Worm (Caenorhabditis elegans): ENCODE data around the gene C08B6.18.

- TF ChIP-seq nhr-23 (tag; optimal IDR thresholded peaks at IDR 0.05), result no peak
- peak; percentile 67 for TF ChIP-seq fos-1 (tag; optimal IDR thresholded peaks at IDR 0.05)
- TF ChIP-seq ZK546.5 (tag; optimal IDR thresholded peaks at IDR 0.05), result no peak
Measured at ce11 chrV:10104785-10105310, 29.1 kb downstream of the C08B6.18 start, which contains the start of gene ugt-17.

Measured in whole organism, L2 larva.